Worm (Caenorhabditis elegans) whole organism, early embryonic: Measurements from ENCODE around the gene C50B6.7.
A peak's percentile ranks its signal among the peaks of the same experiment; 100 is the strongest.

Source experiments
- B0310.2 ChIP-seq: sonication (generic microtip); optimal IDR thresholded peaks from 2 replicates; lab custom pipeline; 2016; ENCODE audit warnings: mild to moderate bottlenecking, missing genetic modification characterization, missing compliant biosample characterization
- F13C5.2 ChIP-seq: sonication (generic microtip); optimal IDR thresholded peaks from 2 replicates; lab custom pipeline; 2017; ENCODE audit warnings: mild to moderate bottlenecking, missing genetic modification characterization, inconsistent platforms, missing compliant biosample characterization
- aly-1 ChIP-seq: sonication (generic microtip); optimal IDR thresholded peaks from 2 replicates; lab custom pipeline; 2016; ENCODE audit warnings: missing genetic modification characterization, missing compliant biosample characterization
- ama-1 ChIP-seq: fragments of 150-350 bp; optimal IDR thresholded peaks from 2 replicates; lab custom pipeline; 2014
- ceh-13 ChIP-seq: fragments of 200-800 bp; sonication (Bioruptor generic); optimal IDR thresholded peaks from 2 replicates; lab custom pipeline; 2018; ENCODE audit warnings: mild to moderate bottlenecking, missing genetic modification characterization, missing compliant biosample characterization
- ceh-36 ChIP-seq: sonication (generic microtip); optimal IDR thresholded peaks from 2 replicates; lab custom pipeline; 2016; ENCODE audit warnings: missing genetic modification characterization, inconsistent platforms, missing compliant biosample characterization
- ets-7 ChIP-seq: sonication (generic microtip); optimal IDR thresholded peaks from 2 replicates; lab custom pipeline; 2016; ENCODE audit warnings: missing genotype, missing genetic modification characterization, missing compliant biosample characterization
- flt-1 ChIP-seq: fragments of 200-800 bp; sonication (Bioruptor generic); IDR thresholded peaks from 2 replicates; pipeline ENCODE4 v1.3.6; 2022; ENCODE audit warnings: missing genetic modification characterization, missing compliant biosample characterization
- hmbx-1 ChIP-seq: sonication (generic microtip); optimal IDR thresholded peaks from 2 replicates; lab custom pipeline; 2016; ENCODE audit warnings: mild to moderate bottlenecking, missing genetic modification characterization, missing compliant biosample characterization
- hmg-4 ChIP-seq: fragments of 200-800 bp; sonication (Bioruptor generic); optimal IDR thresholded peaks from 2 replicates; lab custom pipeline; 2018; ENCODE audit warnings: mild to moderate bottlenecking, missing genetic modification characterization, missing compliant biosample characterization
- hnd-1 ChIP-seq: sonication (generic microtip); optimal IDR thresholded peaks from 2 replicates; lab custom pipeline; 2016; ENCODE audit warnings: missing genetic modification characterization, missing compliant biosample characterization
- pes-1 ChIP-seq: fragments of 200-800 bp; sonication (Bioruptor generic); IDR thresholded peaks from 2 replicates; pipeline ENCODE4 v1.3.6; 2022; ENCODE audit warnings: missing genetic modification reagents, missing genetic modification characterization, missing compliant biosample characterization
- scrt-1 ChIP-seq: fragments of 200-800 bp; sonication (Bioruptor generic); IDR thresholded peaks from 2 replicates; pipeline ENCODE4 v1.3.6; 2022; ENCODE audit warnings: missing genetic modification characterization, missing compliant biosample characterization
- sea-1 ChIP-seq: fragments of 200-800 bp; sonication (Bioruptor generic); conservative IDR thresholded peaks from 2 replicates; pipeline ENCODE4 v1.3.6; 2022; ENCODE audit warnings: missing genetic modification characterization, missing compliant biosample characterization
- tbx-11 ChIP-seq: fragments of 200-800 bp; sonication (Bioruptor generic); IDR thresholded peaks from 2 replicates; pipeline ENCODE4 v1.3.6; 2022; ENCODE audit warnings: missing genetic modification characterization, missing compliant biosample characterization
- tbx-37 ChIP-seq: fragments of 200-800 bp; sonication (Bioruptor generic); conservative IDR thresholded peaks from 2 replicates; pipeline ENCODE4 v1.3.6; 2022; ENCODE audit warnings: missing genetic modification reagents, missing genetic modification characterization, missing compliant biosample characterization
- tra-4 ChIP-seq: sonication (generic microtip); optimal IDR thresholded peaks from 2 replicates; lab custom pipeline; 2017; ENCODE audit warnings: missing genetic modification characterization, missing compliant biosample characterization

Gene C50B6.7

DNA sequence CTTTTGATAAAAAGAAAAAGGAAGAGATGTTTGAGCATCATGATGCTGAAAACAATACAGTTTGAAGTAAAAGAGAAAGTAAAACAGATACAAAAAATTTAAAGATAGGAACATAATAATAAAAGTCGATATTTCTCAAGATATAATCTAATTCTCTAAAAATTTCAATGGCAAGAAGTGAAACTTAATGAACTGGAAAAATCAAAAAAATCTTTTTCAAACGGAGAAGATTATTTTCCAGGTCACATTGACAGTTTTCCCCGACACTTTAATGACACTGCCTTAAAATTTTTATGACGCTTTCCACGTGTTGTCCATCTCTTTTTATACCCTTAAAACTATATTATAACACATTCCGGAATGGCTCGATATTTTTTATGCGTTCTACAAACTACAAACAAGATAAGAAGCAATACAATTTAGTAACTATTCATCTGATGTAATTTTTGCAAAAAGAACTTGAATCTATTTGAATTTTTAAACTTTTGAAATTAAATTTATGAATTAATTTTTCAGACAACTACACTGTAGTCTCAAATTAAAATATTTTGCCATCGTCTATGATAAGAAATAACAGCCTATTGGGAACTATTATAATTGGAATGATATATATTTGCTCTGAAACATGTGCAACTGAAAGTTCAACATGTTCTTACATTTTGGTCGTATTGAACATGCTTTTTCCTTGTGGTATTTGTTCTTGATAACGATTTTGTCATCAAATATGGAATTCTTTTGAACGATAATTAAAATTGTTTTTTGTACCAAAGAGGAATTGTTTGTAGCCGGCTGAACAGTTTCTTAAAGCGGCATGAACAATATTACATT is at the start of gene C50B6.7:
C50B6.7 (minus strand) TSS at position 51 of the 828 bp plus-strand sequence.
- TF ChIP-seq ama-1 (lab: Kevin White, UChicago) (no peak), ceh-36 (tag; lab: Kevin White, UChicago) (no peak), aly-1 (tag; lab: Kevin White, UChicago) (no peak), B0310.2 (tag; lab: Kevin White, UChicago) (no peak), scrt-1 (GFP tag; lab: Robert Waterston, UW) (no peak), ets-7 (tag; lab: Kevin White, UChicago) (no peak), tra-4 (tag; lab: Kevin White, UChicago) (no peak), tbx-11 (GFP tag; lab: Robert Waterston, UW) (no peak), sea-1 (GFP tag; lab: Robert Waterston, UW) (no peak)

- TF ChIP-seq sea-1 (GFP tag; lab: Robert Waterston, UW) = no peak
- TF ChIP-seq aly-1 (tag; lab: Kevin White, UChicago) = no peak
- TF ChIP-seq ets-7 (tag; lab: Kevin White, UChicago) = no peak
- no peak for TF ChIP-seq flt-1 (GFP tag; lab: Robert Waterston, UW)
- no peak for TF ChIP-seq scrt-1 (GFP tag; lab: Robert Waterston, UW)
- TF ChIP-seq hnd-1 (tag; lab: Kevin White, UChicago) = no peak
- TF ChIP-seq B0310.2 (tag; lab: Kevin White, UChicago) = peak; percentile 21
- TF ChIP-seq hmg-4 (GFP tag; lab: Kevin White, UChicago) = peak; percentile 26
- no peak for TF ChIP-seq F13C5.2 (tag; lab: Kevin White, UChicago)
- no peak for TF ChIP-seq pes-1
- no peak for TF ChIP-seq hmbx-1 (tag; lab: Kevin White, UChicago)
- no peak for TF ChIP-seq tra-4 (tag; lab: Kevin White, UChicago)
- TF ChIP-seq ceh-36 (tag; lab: Kevin White, UChicago) = no peak
- no peak for TF ChIP-seq tbx-37 (GFP tag; lab: Robert Waterston, UW)
These were observed 49.7 kb upstream of the C50B6.7 start for ce11 chrV:13374532-13374931.

DNA sequence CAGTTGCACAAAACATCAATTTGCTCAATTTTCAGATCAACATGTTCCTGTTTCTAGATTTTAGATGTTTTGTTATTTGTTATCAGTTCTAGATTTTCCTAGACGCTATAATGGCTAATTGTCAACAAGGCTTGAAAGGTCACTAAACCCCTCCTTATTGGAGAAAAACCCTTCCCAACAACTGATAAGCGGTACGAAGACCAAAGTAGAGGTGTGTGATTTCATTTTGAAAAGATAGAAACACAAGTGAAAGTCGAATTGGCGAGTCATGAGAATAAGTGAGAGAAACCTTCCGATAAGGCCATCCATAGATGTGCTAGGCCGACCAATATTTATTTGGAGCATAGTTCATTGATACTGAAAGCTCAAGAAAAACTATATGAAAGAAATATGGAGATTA is 48.9 kb upstream of the C50B6.7 start:
- no peak for TF ChIP-seq aly-1 (tag; lab: Kevin White, UChicago)
- no peak for TF ChIP-seq hmg-4 (GFP tag; lab: Kevin White, UChicago)
- no peak for TF ChIP-seq flt-1 (GFP tag; lab: Robert Waterston, UW)
- TF ChIP-seq ets-7 (tag; lab: Kevin White, UChicago) = no peak
- no peak for TF ChIP-seq tra-4 (tag; lab: Kevin White, UChicago)
- no peak for TF ChIP-seq sea-1 (GFP tag; lab: Robert Waterston, UW)
- no peak for TF ChIP-seq hmbx-1 (tag; lab: Kevin White, UChicago)
- no peak for TF ChIP-seq hnd-1 (tag; lab: Kevin White, UChicago)
- no peak for TF ChIP-seq tbx-37 (GFP tag; lab: Robert Waterston, UW)
- TF ChIP-seq scrt-1 (GFP tag; lab: Robert Waterston, UW) = no peak
- no peak for TF ChIP-seq B0310.2 (tag; lab: Kevin White, UChicago)
- no peak for TF ChIP-seq pes-1
- no peak for TF ChIP-seq tbx-11 (GFP tag; lab: Robert Waterston, UW)
- TF ChIP-seq ceh-36 (tag; lab: Kevin White, UChicago) = no peak
- no peak for TF ChIP-seq F13C5.2 (tag; lab: Kevin White, UChicago)
- TF ChIP-seq ama-1 (lab: Kevin White, UChicago) = no peak
- no peak for TF ChIP-seq ceh-13 (GFP tag; lab: Kevin White, UChicago)

- TF ChIP-seq flt-1 (GFP tag; lab: Robert Waterston, UW) (no peak), ceh-36 (tag; lab: Kevin White, UChicago) (no peak), aly-1 (tag; lab: Kevin White, UChicago) (no peak), sea-1 (GFP tag; lab: Robert Waterston, UW) (no peak), ets-7 (tag; lab: Kevin White, UChicago) (no peak), pes-1 (no peak)
These were observed 48.0 kb upstream of the C50B6.7 start for ce11 chrV:13372821-13373220.

- TF ChIP-seq B0310.2 (tag; lab: Kevin White, UChicago) (no peak), tra-4 (tag; lab: Kevin White, UChicago) (no peak), flt-1 (GFP tag; lab: Robert Waterston, UW) (no peak), pes-1 (no peak), ets-7 (tag; lab: Kevin White, UChicago) (no peak), tbx-11 (GFP tag; lab: Robert Waterston, UW) (no peak), hnd-1 (tag; lab: Kevin White, UChicago) (no peak), tbx-37 (GFP tag; lab: Robert Waterston, UW) (no peak), ama-1 (lab: Kevin White, UChicago) (no peak), hmbx-1 (tag; lab: Kevin White, UChicago) (no peak), ceh-13 (GFP tag; lab: Kevin White, UChicago) (no peak), scrt-1 (GFP tag; lab: Robert Waterston, UW) (no peak), F13C5.2 (tag; lab: Kevin White, UChicago) (no peak), ceh-36 (tag; lab: Kevin White, UChicago) (no peak), hmg-4 (GFP tag; lab: Kevin White, UChicago) (no peak), sea-1 (GFP tag; lab: Robert Waterston, UW) (no peak), aly-1 (tag; lab: Kevin White, UChicago) (no peak)
These were observed 46.6 kb upstream of the C50B6.7 start for ce11 chrV:13371336-13371735.

DNA sequence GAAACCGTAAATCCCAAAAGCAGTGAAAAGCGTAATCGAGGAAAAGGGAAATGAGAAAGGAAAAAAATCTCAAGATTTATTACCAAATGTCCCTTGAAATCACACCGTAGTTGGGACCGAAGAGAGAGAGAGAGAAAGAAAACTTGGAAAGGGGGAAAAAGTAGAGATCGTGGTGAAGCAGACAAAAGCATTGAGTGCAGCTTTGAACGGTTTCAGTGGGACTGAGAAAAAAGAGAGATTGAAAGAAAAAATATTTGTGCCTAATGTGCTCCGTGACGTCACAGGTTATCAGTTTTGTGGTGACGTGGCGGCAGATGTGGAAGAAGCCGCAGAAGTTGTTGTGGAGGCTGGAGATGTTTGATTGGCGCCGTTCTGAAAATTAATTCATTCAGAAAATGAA is 45.5 kb upstream of the C50B6.7 start:
- TF ChIP-seq hnd-1 (tag; lab: Kevin White, UChicago) (no peak), ceh-36 (tag; lab: Kevin White, UChicago) (no peak), hmg-4 (GFP tag; lab: Kevin White, UChicago) (no peak), scrt-1 (GFP tag; lab: Robert Waterston, UW) (no peak), ceh-13 (GFP tag; lab: Kevin White, UChicago) (no peak)
